Fruit fly (Drosophila melanogaster): ENCODE results near the gene CG32681.

DNA sequence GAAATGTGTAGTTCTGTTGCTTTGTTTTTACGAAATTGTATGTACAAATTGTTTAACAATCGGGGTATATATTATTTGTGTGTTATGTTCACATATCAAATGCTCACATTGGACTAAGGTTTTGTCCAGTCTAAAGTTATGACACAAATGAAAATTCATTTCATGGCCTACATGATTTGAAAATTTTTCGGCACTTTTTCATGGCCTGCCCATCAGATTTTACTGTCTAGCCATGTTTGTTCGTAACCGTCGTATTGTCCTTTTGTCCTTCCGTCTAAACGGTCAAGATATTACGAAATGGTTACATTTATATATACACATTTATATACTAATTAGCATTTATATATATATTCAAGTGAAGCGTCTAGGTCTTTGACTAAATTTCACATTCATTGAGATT lies 49.4 kb downstream of the CG32681 start, which contains the start of gene CG15306:
- TF ChIP-seq h (optimal IDR thresholded peaks at IDR 0.05) (no peak), psq (optimal IDR thresholded peaks at IDR 0.05) (no peak), Sin3A (optimal IDR thresholded peaks at IDR 0.05) (no peak)
